Worm (Caenorhabditis elegans): ENCODE results near the gene mig-17.

Gene mig-17

DNA sequence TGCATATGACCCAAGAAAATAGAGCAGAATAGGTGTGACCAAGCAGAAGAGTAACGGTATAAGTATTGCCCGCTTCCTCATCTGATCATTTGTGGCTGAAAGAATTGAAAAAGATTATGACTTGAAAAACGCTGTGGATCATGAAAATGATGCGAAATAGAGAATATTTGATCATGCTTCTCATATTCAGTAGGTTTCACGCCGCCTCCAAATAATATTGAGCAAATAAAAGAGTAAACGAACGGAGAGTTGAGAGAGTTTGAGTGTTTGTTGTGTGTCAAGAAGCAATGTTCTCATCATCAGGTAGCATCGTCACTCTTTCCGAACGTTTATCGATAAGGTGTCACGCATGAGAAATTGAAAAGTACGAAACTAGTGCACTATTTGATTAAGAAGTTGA, 49.8 kb downstream of the mig-17 start, which contains the start of gene htrl-1:
Gene htrl-1 (minus strand): TSS at position 101 of the 400 bp plus-strand sequence.
- no peak for TF ChIP-seq egl-13 (tag; optimal IDR thresholded peaks at IDR 0.05)
- no peak for TF ChIP-seq lin-15B (tag; optimal IDR thresholded peaks at IDR 0.05)
- TF ChIP-seq hlh-4 (tag; optimal IDR thresholded peaks at IDR 0.05): no peak
- no peak for TF ChIP-seq vab-15 (tag; optimal IDR thresholded peaks at IDR 0.05)

DNA sequence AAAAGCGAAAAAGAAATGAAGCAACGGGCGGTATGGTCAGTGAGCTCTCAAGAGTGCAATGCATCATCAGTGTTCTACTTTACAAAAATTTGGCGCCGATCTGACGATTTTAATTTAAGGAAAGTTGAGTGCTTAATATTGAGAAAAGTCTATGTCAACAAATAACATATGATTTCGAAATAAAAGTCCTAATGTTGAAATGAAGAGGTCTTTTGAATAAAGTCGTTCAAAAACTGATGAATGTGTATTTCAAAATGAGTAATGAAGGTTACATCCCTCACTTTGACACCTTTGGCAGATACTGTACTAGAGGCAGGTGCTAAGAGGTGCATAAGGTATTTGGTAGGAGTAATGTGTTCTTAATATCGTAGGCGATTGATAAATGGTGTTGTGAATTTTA, 51.0 kb downstream of the mig-17 start:
- TF ChIP-seq fos-1 (tag; optimal IDR thresholded peaks at IDR 0.05) (no peak), hlh-4 (tag; optimal IDR thresholded peaks at IDR 0.05) (no peak), tbx-2 (tag; optimal IDR thresholded peaks at IDR 0.05) (no peak), skn-1 (tag; optimal IDR thresholded peaks at IDR 0.05) (no peak), zip-4 (GFP tag; optimal IDR thresholded peaks at IDR 0.05) (no peak), unc-130 (tag; optimal IDR thresholded peaks at IDR 0.05) (no peak), ceh-8 (GFP tag; optimal IDR thresholded peaks at IDR 0.05) (no peak), aha-1 (tag; optimal IDR thresholded peaks at IDR 0.05) (no peak), mep-1 (tag; optimal IDR thresholded peaks at IDR 0.05) (no peak)
